Worm (Caenorhabditis elegans): Measurements from ENCODE around the gene C29A12.22.

Gene C29A12.22

DNA sequence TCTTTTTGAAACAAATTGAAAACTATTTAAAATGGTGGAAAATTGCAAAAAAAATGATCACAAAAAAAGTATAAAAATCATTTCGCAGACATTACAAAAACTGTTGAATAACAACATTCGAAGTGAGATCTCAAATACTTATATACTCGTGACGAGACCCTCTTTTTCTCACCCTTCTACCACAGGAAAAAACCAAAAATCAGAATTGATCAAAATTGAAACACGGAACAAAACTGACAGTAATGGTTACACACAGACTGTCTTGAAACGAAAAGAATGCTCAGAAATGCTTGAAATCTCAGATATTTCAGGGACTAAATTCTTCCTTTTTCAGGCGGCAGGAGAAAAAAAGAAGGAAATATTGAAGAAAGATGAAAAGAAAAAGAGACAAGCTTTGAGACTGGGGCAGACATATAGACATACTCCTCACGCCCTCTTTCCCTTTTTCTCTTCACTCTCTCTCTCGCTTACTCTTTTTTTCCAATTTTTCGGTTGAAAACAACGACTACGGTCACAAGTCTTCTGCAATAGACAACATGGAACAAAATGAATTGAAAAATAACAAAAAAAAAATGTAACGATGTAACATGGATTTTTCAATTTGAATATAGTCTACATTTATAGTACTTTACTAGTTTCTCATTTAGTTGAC lies 49.9 kb downstream of the C29A12.22 start (continued):
- peak in 1 of 2 experiments; percentile 24 for TF ChIP-seq mdl-1 (tag; optimal IDR thresholded peaks at IDR 0.05)
- TF ChIP-seq spr-3 (GFP tag; optimal IDR thresholded peaks at IDR 0.05) = no peak
- TF ChIP-seq rbr-2 (tag; optimal IDR thresholded peaks at IDR 0.05) = peak; percentile 52
- TF ChIP-seq lin-39 (tag; optimal IDR thresholded peaks at IDR 0.05) = no peak
